Fruit fly (Drosophila melanogaster) whole organism, larva: ENCODE data around the gene CG3581.

Experiments used
- noc ChIP-seq: fragments of 200-800 bp; sonication (Bioruptor generic); optimal IDR thresholded peaks from 3 replicates; lab custom pipeline; 2019; ENCODE audit warnings: missing biosample characterization, mild to moderate bottlenecking, missing genetic modification characterization, moderate library complexity

The CG3581 gene

DNA sequence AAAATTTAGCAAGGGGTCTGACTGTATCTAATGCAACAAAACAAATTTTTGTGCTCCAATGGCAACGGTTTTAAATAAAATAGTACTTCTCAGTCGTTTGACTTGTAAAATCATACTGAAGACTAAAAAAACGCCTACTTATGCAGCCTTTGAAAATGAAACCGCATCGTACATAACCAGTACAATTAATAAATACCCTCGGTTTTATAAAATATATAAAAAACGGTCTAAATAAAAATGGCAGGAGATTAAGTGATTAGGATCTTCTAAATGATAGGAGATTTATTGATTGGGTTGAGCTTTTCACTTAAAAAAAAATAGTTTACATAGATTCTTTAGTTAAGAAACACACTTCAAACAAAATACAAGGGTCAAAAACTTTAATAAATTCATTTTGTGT, at the start of gene CG3581:
Gene CG3581, minus strand, starts transcription at position 101 of the 400 bp plus-strand sequence.
- no peak for TF ChIP-seq noc (tag; lab: Kevin White, UChicago)

- TF ChIP-seq noc (tag; lab: Kevin White, UChicago) = no peak
These were observed 37.8 kb upstream of the CG3581 start, which contains the start of gene CG31221 for dm6 chr3R:19412434-19412833. Gene CG31221, plus strand, starts transcription at chr3R:19412689.

dm6 chr3R:19411371-19411770, 36.8 kb upstream of the CG3581 start:
- no peak for TF ChIP-seq noc (tag; lab: Kevin White, UChicago)

- no peak for TF ChIP-seq noc (tag; lab: Kevin White, UChicago)
These were observed 34.0 kb upstream of the CG3581 start, which contains the start of gene CG11626 for dm6 chr3R:19408573-19408972. Gene CG11626, plus strand, starts transcription at chr3R:19408873.

- no peak for TF ChIP-seq noc (tag; lab: Kevin White, UChicago)
These were observed 32.3 kb upstream of the CG3581 start for dm6 chr3R:19406852-19407251.

DNA sequence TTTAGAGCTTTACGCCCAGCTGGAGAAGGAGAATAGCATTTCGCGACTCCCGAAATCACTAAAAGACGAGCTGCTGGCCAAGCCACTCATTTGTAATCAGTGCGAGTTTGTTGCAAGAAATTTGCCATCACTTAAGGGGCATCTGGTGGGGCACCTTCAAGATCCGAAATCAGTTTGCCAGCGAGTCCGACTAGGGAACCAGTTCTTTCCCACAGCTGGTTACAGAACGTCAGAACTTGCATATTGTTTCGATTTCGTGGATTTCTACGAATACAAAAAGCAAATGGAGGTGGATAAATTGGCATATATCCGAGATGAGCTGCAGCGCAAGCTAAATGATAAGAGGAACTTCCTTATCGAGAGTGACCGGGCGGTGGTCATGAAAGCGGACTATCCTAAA, 29.7 kb upstream of the CG3581 start:
- TF ChIP-seq noc (tag; lab: Kevin White, UChicago) = no peak

DNA sequence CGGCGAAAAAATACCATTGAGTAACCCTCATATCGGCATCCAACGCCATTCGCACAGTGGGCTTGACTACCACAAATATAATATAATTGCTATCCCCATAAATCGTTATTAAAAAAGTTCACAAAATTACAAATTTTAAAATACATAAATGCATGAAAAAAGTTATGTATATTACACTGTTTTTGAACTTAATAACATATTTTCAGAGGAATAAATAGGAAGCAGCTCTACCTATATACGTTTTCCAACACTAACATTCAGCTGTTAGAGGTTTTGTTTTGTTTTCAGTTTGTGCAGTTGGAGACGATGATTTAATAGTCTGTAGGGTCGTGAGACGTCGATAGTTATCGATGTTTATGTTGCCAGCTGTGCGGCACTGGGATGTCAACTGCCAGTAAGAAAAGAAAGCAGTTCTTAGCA, 28.5 kb upstream of the CG3581 start, which contains the start of the genes Ino80 and Aptx:
Gene Ino80, minus strand, starts transcription at position 58 of the 420 bp plus-strand sequence.
Gene Aptx, plus strand, starts transcription at position 360 of the 420 bp plus-strand sequence.
- peak; percentile 91 for TF ChIP-seq noc (tag; lab: Kevin White, UChicago)

DNA sequence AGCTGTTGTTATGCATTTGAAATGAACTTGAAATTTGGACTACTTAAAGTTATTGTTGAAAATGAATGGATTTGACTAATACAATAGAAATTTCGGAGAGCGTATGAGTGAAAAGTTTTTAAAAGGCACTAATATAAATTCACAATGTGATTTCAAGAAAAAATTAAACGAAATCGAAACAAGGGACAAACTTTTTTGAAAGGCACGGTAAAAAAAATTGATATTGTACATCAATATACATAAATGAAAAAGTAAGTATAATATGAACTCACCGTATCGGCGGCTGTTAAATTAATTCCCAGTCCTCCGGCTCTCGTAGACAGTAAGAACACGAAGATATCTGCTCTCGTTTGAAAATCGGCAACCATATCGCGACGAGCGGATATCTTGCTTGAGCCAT, 23.9 kb upstream of the CG3581 start, which contains the start of gene CG31244:
Gene CG31244, minus strand, starts transcription at position 101 of the 400 bp plus-strand sequence.
- TF ChIP-seq noc (tag; lab: Kevin White, UChicago) = no peak

DNA sequence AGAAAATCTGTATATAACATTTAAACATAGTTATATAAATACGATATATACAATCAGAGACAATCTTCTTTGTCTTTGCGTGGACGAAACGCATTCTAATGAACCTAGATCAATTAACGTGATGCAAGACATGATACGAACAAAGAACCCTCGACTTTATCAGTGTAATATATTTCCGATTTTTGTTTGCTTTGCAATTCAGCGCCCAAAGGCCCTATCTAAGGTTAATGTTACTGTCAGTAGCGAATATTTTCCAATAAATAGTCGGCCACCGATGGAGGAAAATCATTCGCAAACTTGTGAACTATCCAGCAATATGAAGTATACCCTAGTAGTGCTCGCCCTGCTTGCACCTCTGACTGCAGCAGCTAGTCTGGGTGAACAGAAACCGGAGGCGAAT, 18.5 kb upstream of the CG3581 start, which contains the start of gene CG3739:
Gene CG3739, plus strand, starts transcription at position 301 of the 400 bp plus-strand sequence.
- TF ChIP-seq noc (tag; lab: Kevin White, UChicago) = no peak

DNA sequence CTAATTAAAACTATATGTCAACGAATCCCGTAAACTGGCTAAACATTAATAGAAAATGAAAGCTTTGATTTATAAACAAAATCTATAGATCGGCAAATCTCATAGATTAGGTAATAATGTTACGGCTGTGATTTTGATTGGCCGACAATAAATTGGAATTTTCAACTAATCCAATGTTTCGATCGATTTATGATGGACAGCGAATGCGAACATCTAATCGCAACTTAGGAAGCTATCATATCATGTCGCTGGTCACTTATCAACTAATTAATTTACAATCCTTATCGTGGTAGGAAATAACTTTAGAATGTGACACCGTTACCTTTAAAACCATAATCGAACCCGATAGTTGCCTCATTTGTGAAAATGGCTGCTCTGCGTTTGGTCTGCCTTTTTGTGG, 15.3 kb upstream of the CG3581 start, which contains the start of gene CG18493:
Gene CG18493, plus strand, starts transcription at position 352 of the 400 bp plus-strand sequence.
- TF ChIP-seq noc (tag; lab: Kevin White, UChicago) = peak; percentile 78

- peak; percentile 59 for TF ChIP-seq noc (tag; lab: Kevin White, UChicago)
These were observed 13.0 kb upstream of the CG3581 start, which contains the start of gene CG3734 for dm6 chr3R:19387608-19388007. Gene CG3734, plus strand, starts transcription at chr3R:19387861.

dm6 chr3R:19383298-19383697, 8.7 kb upstream of the CG3581 start:
- no peak for TF ChIP-seq noc (tag; lab: Kevin White, UChicago)

DNA sequence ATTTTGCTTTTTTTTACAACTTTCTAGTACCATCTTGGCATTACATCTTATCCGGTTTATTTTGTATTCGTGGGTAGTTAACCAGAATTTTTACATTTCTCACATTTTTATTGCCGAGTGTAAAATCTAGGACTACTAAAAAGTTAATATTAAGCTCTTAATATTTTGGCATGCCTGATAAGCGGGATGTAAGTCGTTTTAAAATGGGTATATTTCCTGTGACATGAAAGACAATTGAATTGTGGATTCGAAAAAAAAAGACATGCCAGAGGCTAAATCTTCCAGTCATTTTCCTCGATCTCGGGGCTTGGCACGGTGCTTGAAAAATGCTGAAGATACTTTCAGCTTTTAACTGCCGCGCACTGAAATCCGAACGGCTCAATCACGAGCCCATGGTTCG, 2.5 kb upstream of the CG3581 start, which contains the start of gene CG31245:
Gene CG31245, minus strand, starts transcription at position 101 of the 400 bp plus-strand sequence.
- TF ChIP-seq noc (tag; lab: Kevin White, UChicago) = no peak

DNA sequence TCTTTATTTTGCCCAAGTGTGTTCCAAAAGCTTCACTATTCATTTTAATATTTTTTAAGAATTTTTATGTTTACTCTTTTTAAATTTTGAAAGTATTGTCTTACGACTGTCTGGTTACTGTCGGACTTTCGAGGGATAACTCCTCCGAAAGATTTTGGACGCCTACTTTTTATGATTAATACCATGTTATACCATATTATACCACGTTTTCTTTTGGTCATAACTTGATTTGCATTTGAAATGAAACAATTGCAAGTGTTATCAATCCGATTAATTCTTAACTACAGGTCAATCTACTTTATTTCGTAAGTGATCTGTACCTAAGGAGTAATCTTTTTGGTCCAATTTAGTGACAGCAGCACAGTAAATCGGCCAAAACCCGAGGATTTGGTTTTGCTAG, 1.3 kb upstream of the CG3581 start, which contains the start of gene CG31404:
Gene CG31404, minus strand, starts transcription at position 101 of the 400 bp plus-strand sequence.
- no peak for TF ChIP-seq noc (tag; lab: Kevin White, UChicago)

- no peak for TF ChIP-seq noc (tag; lab: Kevin White, UChicago)
These were observed 3.9 kb downstream of the CG3581 start for dm6 chr3R:19370693-19371092.

DNA sequence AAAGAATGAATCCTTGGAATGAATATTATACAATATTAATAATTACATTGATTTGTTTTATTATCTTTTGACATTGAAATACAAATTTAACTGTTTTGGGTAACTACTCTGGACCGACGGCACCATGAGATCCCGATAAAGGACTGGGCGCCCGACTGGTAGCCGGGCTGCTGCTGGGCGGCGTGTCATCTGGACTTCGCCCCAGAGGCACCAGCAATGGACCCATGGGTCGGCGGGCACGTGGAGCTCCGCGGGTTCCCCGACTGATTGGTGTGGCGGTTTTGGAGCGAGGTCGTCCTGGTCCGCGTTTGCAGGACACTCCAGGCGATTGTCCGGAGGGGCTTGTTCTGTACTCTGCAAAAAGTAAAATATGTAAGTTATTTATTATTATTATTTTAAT, 5.5 kb downstream of the CG3581 start:
- no peak for TF ChIP-seq noc (tag; lab: Kevin White, UChicago)

- no peak for TF ChIP-seq noc (tag; lab: Kevin White, UChicago)
These were observed 11.7 kb downstream of the CG3581 start for dm6 chr3R:19362879-19363278.
